Worm (Caenorhabditis elegans) whole organism, late embryonic: Measurements from ENCODE around the gene ugt-12.

Experiments
- C08G9.2 ChIP-seq: sonication (generic microtip); optimal IDR thresholded peaks from 2 replicates; lab custom pipeline; 2016; ENCODE audit warnings: mild to moderate bottlenecking, missing genetic modification characterization, moderate library complexity, missing compliant biosample characterization
- C38D4.7 ChIP-seq: fragments of 200-800 bp; sonication (Bioruptor generic); optimal IDR thresholded peaks from 2 replicates; lab custom pipeline; 2018; ENCODE audit warnings: mild to moderate bottlenecking, missing genetic modification characterization, moderate library complexity, missing compliant biosample characterization
- F13H6.1 ChIP-seq: sonication (generic microtip); optimal IDR thresholded peaks from 2 replicates; lab custom pipeline; 2016; ENCODE audit warnings: missing genetic modification characterization, missing compliant biosample characterization
- T23F11.4 ChIP-seq: fragments of 200-800 bp; sonication (Bioruptor generic); optimal IDR thresholded peaks from 2 replicates; lab custom pipeline; 2018; ENCODE audit warnings: mild to moderate bottlenecking, missing genetic modification characterization, missing compliant biosample characterization
- Y22D7AL.16 ChIP-seq: sonication (generic microtip); optimal IDR thresholded peaks from 2 replicates; lab custom pipeline; 2016; ENCODE audit warnings: missing genetic modification characterization, missing compliant biosample characterization
- ama-1 ChIP-seq: fragments of 150-350 bp; optimal IDR thresholded peaks from 2 replicates; lab custom pipeline; 2014
- ceh-24 ChIP-seq: sonication (generic microtip); optimal IDR thresholded peaks from 2 replicates; lab custom pipeline; 2016; ENCODE audit warnings: mild to moderate bottlenecking, missing genetic modification characterization, missing compliant biosample characterization
- ceh-31 ChIP-seq: sonication (generic microtip); optimal IDR thresholded peaks from 2 replicates; lab custom pipeline; 2016; ENCODE audit warnings: missing genetic modification characterization, missing compliant biosample characterization
- ceh-45 ChIP-seq: fragments of 200-800 bp; sonication (Bioruptor generic); IDR thresholded peaks from 2 replicates; pipeline ENCODE4 v1.3.6; 2022; ENCODE audit warnings: missing genetic modification reagents, missing genetic modification characterization, missing compliant biosample characterization
- ceh-48 ChIP-seq: sonication (generic microtip); optimal IDR thresholded peaks from 2 replicates; lab custom pipeline; 2016; ENCODE audit warnings: missing genetic modification characterization, inconsistent platforms, missing compliant biosample characterization
- ceh-6 ChIP-seq: fragments of 200-800 bp; sonication (Bioruptor generic); optimal IDR thresholded peaks from 2 replicates; lab custom pipeline; 2018; ENCODE audit warnings: mild to moderate bottlenecking, missing genetic modification characterization, missing compliant biosample characterization
- che-1 ChIP-seq: sonication (generic microtip); optimal IDR thresholded peaks from 2 replicates; lab custom pipeline; 2016; ENCODE audit warnings: mild to moderate bottlenecking, missing genetic modification characterization, missing compliant biosample characterization
- dve-1 ChIP-seq: sonication (generic microtip); optimal IDR thresholded peaks from 2 replicates; lab custom pipeline; 2017; ENCODE audit warnings: antibody characterized with exemption, mild to moderate bottlenecking, missing genetic modification characterization, missing compliant biosample characterization
- elt-2 ChIP-seq: sonication (generic microtip); optimal IDR thresholded peaks from 2 replicates; lab custom pipeline; 2016; ENCODE audit warnings: missing genetic modification reagents, missing genetic modification characterization, missing compliant biosample characterization
- elt-4 ChIP-seq: sonication (generic microtip); optimal IDR thresholded peaks from 2 replicates; lab custom pipeline; 2016; ENCODE audit warnings: missing genetic modification characterization, missing compliant biosample characterization
- eyg-1 ChIP-seq: sonication (generic microtip); optimal IDR thresholded peaks from 2 replicates; lab custom pipeline; 2016; ENCODE audit warnings: missing genotype, missing genetic modification characterization, missing compliant biosample characterization
- fax-1 ChIP-seq: sonication (generic microtip); optimal IDR thresholded peaks from 2 replicates; lab custom pipeline; 2016; ENCODE audit warnings: missing genotype, missing genetic modification characterization, missing compliant biosample characterization
- fkh-10 ChIP-seq: fragments of 150-350 bp; optimal IDR thresholded peaks from 2 replicates; lab custom pipeline; 2014; ENCODE audit warnings: missing biosample characterization, missing genetic modification reagents, missing genetic modification characterization
- fkh-6 ChIP-seq: sonication (generic microtip); optimal IDR thresholded peaks from 2 replicates; lab custom pipeline; 2016; ENCODE audit warnings: missing genetic modification characterization, missing compliant biosample characterization
- gmeb-2 ChIP-seq: sonication (generic microtip); optimal IDR thresholded peaks from 2 replicates; lab custom pipeline; 2016; ENCODE audit warnings: missing genetic modification characterization, inconsistent platforms, missing compliant biosample characterization
- hlh-13 ChIP-seq: fragments of 200-800 bp; sonication (Bioruptor generic); optimal IDR thresholded peaks from 2 replicates; lab custom pipeline; 2018; ENCODE audit warnings: mild to moderate bottlenecking, missing genetic modification characterization, missing compliant biosample characterization
- hlh-15 ChIP-seq: sonication (generic microtip); optimal IDR thresholded peaks from 2 replicates; lab custom pipeline; 2016; ENCODE audit warnings: missing genetic modification characterization, missing compliant biosample characterization
- hlh-6 ChIP-seq: sonication (generic microtip); optimal IDR thresholded peaks from 2 replicates; lab custom pipeline; 2016; ENCODE audit warnings: missing genotype, missing genetic modification characterization, missing compliant biosample characterization
- hlh-8 ChIP-seq: sonication (generic microtip); optimal IDR thresholded peaks from 2 replicates; lab custom pipeline; 2016; ENCODE audit warnings: missing genotype, missing genetic modification characterization, missing compliant biosample characterization
- lim-6 ChIP-seq: sonication (generic microtip); optimal IDR thresholded peaks from 2 replicates; lab custom pipeline; 2016; ENCODE audit warnings: missing genetic modification characterization, missing compliant biosample characterization
- madf-2 ChIP-seq: sonication (generic microtip); optimal IDR thresholded peaks from 2 replicates; lab custom pipeline; 2017; ENCODE audit warnings: missing genetic modification characterization, missing compliant biosample characterization
- nfya-1 ChIP-seq: sonication (generic microtip); optimal IDR thresholded peaks from 2 replicates; lab custom pipeline; 2017; ENCODE audit warnings: missing genetic modification characterization, mild to moderate bottlenecking, missing compliant biosample characterization, antibody characterized with exemption, moderate library complexity
- nhr-232 ChIP-seq: sonication (generic microtip); optimal IDR thresholded peaks from 2 replicates; lab custom pipeline; 2016; ENCODE audit warnings: missing genetic modification characterization, missing compliant biosample characterization
- odd-2 ChIP-seq: sonication (generic microtip); optimal IDR thresholded peaks from 2 replicates; lab custom pipeline; 2017; ENCODE audit warnings: antibody characterized with exemption, mild to moderate bottlenecking, missing genetic modification characterization, missing compliant biosample characterization
- pat-9 ChIP-seq: fragments of 200-800 bp; sonication (Bioruptor generic); optimal IDR thresholded peaks from 2 replicates; lab custom pipeline; 2018; ENCODE audit warnings: mild to moderate bottlenecking, missing genetic modification characterization, moderate library complexity, missing compliant biosample characterization
- pax-1 ChIP-seq: fragments of 150-350 bp; optimal IDR thresholded peaks from 2 replicates; lab custom pipeline; 2014; ENCODE audit warnings: missing biosample characterization, missing genetic modification characterization
- pha-4 ChIP-seq: fragments of 150-350 bp; optimal IDR thresholded peaks from 2 replicates; lab custom pipeline; 2018; ENCODE audit warnings: missing biosample characterization, missing genetic modification reagents, missing genetic modification characterization
- pqm-1 ChIP-seq: sonication (generic microtip); optimal IDR thresholded peaks from 2 replicates; lab custom pipeline; 2016; ENCODE audit warnings: missing genetic modification characterization, missing compliant biosample characterization
- ref-2 ChIP-seq: sonication (generic microtip); optimal IDR thresholded peaks from 2 replicates; lab custom pipeline; 2016; ENCODE audit warnings: missing genetic modification characterization, missing compliant biosample characterization
- sdc-2 ChIP-seq: sonication (generic microtip); optimal IDR thresholded peaks from 2 replicates; lab custom pipeline; 2016; ENCODE audit warnings: missing genotype, missing genetic modification characterization, missing compliant biosample characterization
- syd-9 ChIP-seq: sonication (generic microtip); optimal IDR thresholded peaks from 2 replicates; lab custom pipeline; 2016; ENCODE audit warnings: mild to moderate bottlenecking, missing genetic modification characterization, moderate library complexity, missing compliant biosample characterization
- tbx-2 ChIP-seq: sonication (generic microtip); optimal IDR thresholded peaks from 2 replicates; lab custom pipeline; 2016; ENCODE audit warnings: missing genetic modification characterization, missing compliant biosample characterization
- unc-86 ChIP-seq: sonication (generic microtip); optimal IDR thresholded peaks from 2 replicates; lab custom pipeline; 2016; ENCODE audit warnings: missing genetic modification characterization, missing compliant biosample characterization
- ztf-16 ChIP-seq: sonication (generic microtip); optimal IDR thresholded peaks from 2 replicates; lab custom pipeline; 2017; ENCODE audit warnings: missing genetic modification characterization, missing compliant biosample characterization

ugt-12 gene

DNA sequence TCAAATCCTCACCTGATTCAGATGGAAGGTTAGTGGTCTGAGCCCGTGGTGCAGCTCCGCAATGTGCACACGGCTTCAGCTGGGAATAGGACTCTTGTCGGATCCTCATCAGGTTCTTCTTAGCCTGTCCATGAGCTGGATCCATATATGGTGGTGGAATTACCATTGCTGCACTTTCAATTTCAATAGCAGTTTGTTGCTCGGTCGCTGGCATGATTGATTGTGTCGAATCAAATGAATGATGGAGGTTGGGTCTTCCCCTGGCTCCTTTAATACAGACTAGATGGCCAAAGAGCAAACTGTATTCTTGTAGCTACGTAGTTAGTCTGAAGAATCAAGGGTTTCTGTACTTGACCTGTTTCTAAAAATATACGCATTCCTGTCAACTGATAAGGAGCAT lies 43.4 kb upstream of the ugt-12 start, which contains the start of gene C02E7.10:
Gene C02E7.10, minus strand, starts transcription at position 232 of the 400 bp plus-strand sequence.
- no peak for TF ChIP-seq ceh-24 (tag; lab: Kevin White, UChicago)
- no peak for TF ChIP-seq pax-1 (tag; lab: Kevin White, UChicago)
- TF ChIP-seq dve-1 (tag; lab: Kevin White, UChicago), result no peak
- TF ChIP-seq ceh-48, result no peak
- no peak for TF ChIP-seq unc-86 (tag; lab: Kevin White, UChicago)
- TF ChIP-seq F13H6.1, result no peak
- TF ChIP-seq hlh-8 (tag; lab: Kevin White, UChicago), result no peak
- TF ChIP-seq nfya-1 (tag; lab: Kevin White, UChicago), result no peak
- no peak for TF ChIP-seq tbx-2 (tag; lab: Kevin White, UChicago)
- TF ChIP-seq T23F11.4 (GFP tag; lab: Kevin White, UChicago), result no peak
- TF ChIP-seq pha-4 (tag; lab: Kevin White, UChicago), result no peak
- no peak for TF ChIP-seq hlh-6 (tag; lab: Kevin White, UChicago)
- TF ChIP-seq sdc-2 (tag; lab: Kevin White, UChicago), result no peak
- no peak for TF ChIP-seq hlh-15
- no peak for TF ChIP-seq madf-2

DNA sequence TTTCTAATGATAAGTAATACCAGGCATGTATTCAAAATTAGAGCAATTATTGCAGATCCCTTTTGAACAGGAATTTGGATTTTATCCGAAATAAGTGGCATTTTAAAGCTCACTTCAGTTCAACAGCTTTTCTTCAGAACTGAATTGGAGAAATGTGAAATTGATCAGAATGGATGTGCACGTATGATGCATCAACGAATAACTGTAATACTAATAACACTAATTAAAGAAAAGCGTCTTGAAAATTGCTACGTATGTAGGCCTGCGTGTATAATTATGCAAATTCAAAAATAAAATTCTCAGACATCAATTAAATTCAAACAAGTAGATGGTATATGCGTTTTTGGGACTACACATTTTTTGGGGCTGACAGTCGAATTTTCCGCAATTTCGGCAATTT lies 40.4 kb upstream of the ugt-12 start, which contains the start of gene str-205:
Gene str-205, minus strand, starts transcription at position 101 of the 400 bp plus-strand sequence.
- TF ChIP-seq nhr-232 (tag; lab: Kevin White, UChicago) (no peak), Y22D7AL.16 (tag; lab: Kevin White, UChicago) (no peak), ama-1 (no peak), ref-2 (tag; lab: Kevin White, UChicago) (no peak)
- TF ChIP-seq, all 69 proteins: peak for 0

DNA sequence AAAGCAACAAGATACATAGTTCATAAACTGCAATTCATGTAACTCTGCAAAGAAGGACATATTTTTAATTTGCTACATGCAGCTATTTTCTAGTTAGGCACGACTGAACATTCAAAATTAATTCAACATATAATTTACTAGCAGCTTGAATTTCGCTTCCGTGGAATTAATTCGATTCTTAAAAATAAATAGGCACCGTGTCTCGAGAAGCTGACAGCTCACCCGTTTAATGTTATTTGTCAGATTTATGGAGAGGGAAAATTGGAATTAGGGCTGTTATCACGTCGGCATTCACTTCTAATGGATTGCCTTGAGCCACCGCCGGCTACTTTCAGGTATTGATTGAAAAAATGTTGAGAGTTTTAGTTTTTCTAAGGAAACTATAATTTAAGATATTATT lies 36.9 kb upstream of the ugt-12 start, which contains the start of gene srh-21:
Gene srh-21, plus strand, starts transcription at position 301 of the 400 bp plus-strand sequence.
- TF ChIP-seq elt-2 (tag; lab: Kevin White, UChicago) (no peak), syd-9 (tag; lab: Kevin White, UChicago) (no peak), lim-6 (no peak), fax-1 (tag; lab: Kevin White, UChicago) (no peak), pqm-1 (tag; lab: Kevin White, UChicago) (no peak), pax-1 (tag; lab: Kevin White, UChicago) (no peak), pat-9 (tag; lab: Kevin White, UChicago) (no peak), hlh-8 (tag; lab: Kevin White, UChicago) (no peak), gmeb-2 (tag; lab: Kevin White, UChicago) (no peak), odd-2 (tag; lab: Kevin White, UChicago) (no peak), ceh-24 (tag; lab: Kevin White, UChicago) (no peak), fkh-10 (no peak), fkh-6 (tag; lab: Kevin White, UChicago) (no peak), sdc-2 (tag; lab: Kevin White, UChicago) (no peak), ztf-16 (no peak)

DNA sequence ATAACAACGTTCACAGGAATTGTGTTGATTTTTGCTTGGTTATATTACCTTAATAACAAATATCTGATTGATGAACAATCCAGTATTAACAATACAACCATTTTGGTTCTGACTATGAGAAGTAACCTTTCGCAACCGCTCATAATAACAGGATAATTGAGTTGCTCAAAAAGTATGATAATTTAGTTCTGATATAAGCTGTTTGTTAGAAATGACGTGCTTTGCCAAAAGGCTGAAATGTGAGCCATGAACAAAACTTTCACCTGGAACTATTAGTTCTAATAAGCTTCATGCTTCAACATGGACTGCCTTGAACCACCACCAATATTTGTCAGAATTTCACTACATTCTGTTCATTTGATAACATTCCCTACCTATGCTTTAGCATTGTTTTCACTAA lies 35.2 kb upstream of the ugt-12 start, which contains the start of gene srh-20:
Gene srh-20, plus strand, starts transcription at position 301 of the 400 bp plus-strand sequence.
- no peak for TF ChIP-seq ceh-6 (GFP tag; lab: Kevin White, UChicago)
- no peak for TF ChIP-seq ceh-31 (tag; lab: Kevin White, UChicago)
- no peak for TF ChIP-seq pat-9 (tag; lab: Kevin White, UChicago)
- TF ChIP-seq hlh-13 (GFP tag; lab: Kevin White, UChicago), result no peak
- TF ChIP-seq elt-4 (tag; lab: Kevin White, UChicago), result no peak
- TF ChIP-seq lim-6, result no peak
- no peak for TF ChIP-seq nhr-232 (tag; lab: Kevin White, UChicago)
- TF ChIP-seq eyg-1, result no peak
- TF ChIP-seq C38D4.7 (GFP tag; lab: Kevin White, UChicago), result no peak
- TF ChIP-seq C08G9.2 (tag; lab: Kevin White, UChicago), result no peak
- TF ChIP-seq ceh-45 (GFP tag; lab: Robert Waterston, UW), result no peak
- TF ChIP-seq che-1, result no peak
